Worm (Caenorhabditis elegans): ENCODE measurements around the gene F49E8.7.

The F49E8.7 gene

DNA sequence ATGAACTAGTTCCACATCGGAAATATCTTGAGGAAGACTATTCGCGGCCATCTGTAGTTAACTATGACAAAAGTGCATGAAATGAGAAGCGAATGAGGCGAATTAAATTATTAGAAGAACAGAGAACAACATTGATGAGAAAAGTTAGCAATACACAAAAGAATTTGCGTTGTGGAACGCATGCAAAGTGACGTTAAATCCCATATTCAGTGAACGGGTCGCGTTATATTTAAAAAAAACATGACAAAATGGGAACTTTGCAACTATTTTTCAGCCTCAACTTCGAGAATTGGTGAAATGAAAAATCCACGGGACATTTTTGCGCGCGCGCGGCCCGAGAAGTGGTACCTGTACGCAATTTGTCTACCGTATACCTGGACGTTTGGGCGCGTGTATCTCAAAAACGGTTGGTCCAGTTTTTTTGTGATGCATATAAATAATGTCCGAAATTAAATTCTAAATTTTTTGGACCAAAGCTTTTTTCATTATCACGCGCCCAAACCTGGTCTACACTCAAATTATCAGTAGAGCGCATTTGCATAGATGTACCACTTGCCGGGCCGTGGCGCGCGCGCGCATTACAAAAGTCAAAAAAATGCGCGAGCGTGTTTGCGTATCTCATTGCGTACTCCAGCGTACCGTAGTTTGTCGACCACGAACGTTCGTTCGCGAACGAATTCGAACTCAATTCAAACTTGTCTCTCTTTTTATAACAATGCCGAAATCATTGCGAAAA is 8.2 kb downstream of the F49E8.7 start, which contains the start of the genes cdd-2 and oef-1:
Gene cdd-2 (minus strand): TSS at position 51 of the 736 bp plus-strand sequence.
Gene oef-1 (plus strand): TSS at position 575 of the 736 bp plus-strand sequence.
- TF ChIP-seq B0019.2 (GFP tag; conservative IDR thresholded peaks at IDR 0.05) (peak; percentile 95), let-526 (GFP tag; IDR thresholded peaks at IDR 0.05) (no peak), somi-1 (GFP tag; optimal IDR thresholded peaks at IDR 0.05) (no peak), lin-40 (tag; optimal IDR thresholded peaks at IDR 0.05) (no peak), xnd-1 (tag; optimal IDR thresholded peaks at IDR 0.05) (peak; percentile 87), ceh-91 (GFP tag; IDR thresholded peaks at IDR 0.05) (peak; percentile 99), snpc-3.4 (tag; optimal IDR thresholded peaks at IDR 0.05) (peak; percentile 29), F10E7.11 (tag; optimal IDR thresholded peaks at IDR 0.05) (no peak), F55B11.4 (tag; optimal IDR thresholded peaks at IDR 0.05; ENCODE audit: borderline replicate concordance, insufficient read depth) (no peak), nhr-27 (tag; optimal IDR thresholded peaks at IDR 0.05) (no peak), fkh-3 (tag; optimal IDR thresholded peaks at IDR 0.05) (no peak), F23B12.7 (tag; optimal IDR thresholded peaks at IDR 0.05; ENCODE audit: insufficient read depth) (no peak), F49E8.2 (tag; optimal IDR thresholded peaks at IDR 0.05; ENCODE audit: insufficient read depth) (peak; percentile 92), ztf-22 (GFP tag; optimal IDR thresholded peaks at IDR 0.05) (no peak), nfyb-1 (GFP tag; IDR thresholded peaks at IDR 0.05) (peak; percentile 62; the same call in 1 of the 2 replicates), K11D2.4 (GFP tag; IDR thresholded peaks at IDR 0.05) (no peak), attf-6 (GFP tag; IDR thresholded peaks at IDR 0.05) (peak; percentile 86), madf-6 (GFP tag; IDR thresholded peaks at IDR 0.05) (peak; percentile 98), B0261.1 (tag; optimal IDR thresholded peaks at IDR 0.05) (no peak), egl-18 (GFP tag; IDR thresholded peaks at IDR 0.05) (no peak), die-1 (tag; optimal IDR thresholded peaks at IDR 0.05) (no peak), pha-4 (tag; optimal IDR thresholded peaks at IDR 0.05) (no peak), bed-2 (GFP tag; IDR thresholded peaks at IDR 0.05) (no peak), snpc-4 (GFP tag; optimal IDR thresholded peaks at IDR 0.05) (no peak), snpc-4 (tag; optimal IDR thresholded peaks at IDR 0.05) (peak in 3 of 4 experiments; percentile 18 to 61 (median 48)), mel-28 (tag; optimal IDR thresholded peaks at IDR 0.05; ENCODE audit: borderline replicate concordance) (no peak), pbrm-1 (GFP tag; IDR thresholded peaks at IDR 0.05) (peak; percentile 88), F52B5.7 (tag; optimal IDR thresholded peaks at IDR 0.05) (no peak), let-607 (tag; optimal IDR thresholded peaks at IDR 0.05) (no peak), dox-1 (GFP tag; IDR thresholded peaks at IDR 0.05) (peak; percentile 96), ztf-6 (GFP tag; IDR thresholded peaks at IDR 0.05) (no peak), chd-7 (tag; optimal IDR thresholded peaks at IDR 0.05) (no peak), ZK185.1 (tag; optimal IDR thresholded peaks at IDR 0.05; ENCODE audit: poor library complexity, severe bottlenecking) (no peak), hlh-12 (tag; optimal IDR thresholded peaks at IDR 0.05) (no peak), mes-4 (tag; optimal IDR thresholded peaks at IDR 0.05) (no peak), rec-8 (tag; optimal IDR thresholded peaks at IDR 0.05) (no peak), ceh-100 (GFP tag; IDR thresholded peaks at IDR 0.05) (peak; percentile 78), F57A8.1 (GFP tag; optimal IDR thresholded peaks at IDR 0.05) (no peak), dpff-1 (tag; optimal IDR thresholded peaks at IDR 0.05) (no peak), F37B4.10 (GFP tag; IDR thresholded peaks at IDR 0.05) (no peak), zfh-2 (GFP tag; conservative IDR thresholded peaks at IDR 0.05) (no peak), tbx-9 (tag; optimal IDR thresholded peaks at IDR 0.05; ENCODE audit: borderline replicate concordance) (no peak), Y95B8A.8 (GFP tag; IDR thresholded peaks at IDR 0.05) (peak; percentile 95), unc-62 (GFP tag; optimal IDR thresholded peaks at IDR 0.05) (no peak), egl-44 (GFP tag; IDR thresholded peaks at IDR 0.05) (no peak), cebp-1 (GFP tag; IDR thresholded peaks at IDR 0.05) (no peak), cebp-1 (tag; optimal IDR thresholded peaks at IDR 0.05) (no peak)

Measured in whole organism, young adult.